Worm (Caenorhabditis elegans): ENCODE data around the gene pha-4.
A peak's percentile ranks its signal among the peaks of the same experiment; 100 is the strongest.

The pha-4 gene

ce11 chrV:20716830-20717441, 35.9 kb upstream of the pha-4 start:
- peak; percentile 6 for TF ChIP-seq mep-1 (tag; optimal IDR thresholded peaks at IDR 0.05)
- no peak for TF ChIP-seq F44E2.7 (GFP tag; IDR thresholded peaks at IDR 0.05)
- 0 out of 2 replicates have a peak, but pooled peaks have one; percentile 13 for TF ChIP-seq dmd-6 (GFP tag; IDR thresholded peaks at IDR 0.05)
- no peak for TF ChIP-seq ces-1 (GFP tag; optimal IDR thresholded peaks at IDR 0.05)
- no peak for TF ChIP-seq aha-1 (tag)
- peak; percentile 64 for TF ChIP-seq ama-1 (optimal IDR thresholded peaks at IDR 0.05)
- no peak for TF ChIP-seq lin-13 (GFP tag; optimal IDR thresholded peaks at IDR 0.05)
- 0 out of 2 replicates have a peak, but pooled peaks have one; percentile 19 for TF ChIP-seq snpc-1.2 (GFP tag; IDR thresholded peaks at IDR 0.05)
- TF ChIP-seq nhr-237 (tag; optimal IDR thresholded peaks at IDR 0.05), result no peak
- 0 out of 2 replicates have a peak, but pooled peaks have one; percentile 47 for TF ChIP-seq zfp-3 (GFP tag; conservative IDR thresholded peaks at IDR 0.05)
- no peak for TF ChIP-seq vab-7 (GFP tag; IDR thresholded peaks at IDR 0.05)
- peak; percentile 9 for TF ChIP-seq mes-2 (tag; optimal IDR thresholded peaks at IDR 0.05; ENCODE audit: poor library complexity, severe bottlenecking)
- TF ChIP-seq attf-4 (tag; optimal IDR thresholded peaks at IDR 0.05), result no peak
- no peak for TF ChIP-seq ceh-62 (tag; optimal IDR thresholded peaks at IDR 0.05)
- TF ChIP-seq zfp-2 (tag; optimal IDR thresholded peaks at IDR 0.05), result no peak
- peak; percentile 4 for TF ChIP-seq nhr-48 (tag; optimal IDR thresholded peaks at IDR 0.05)
- TF ChIP-seq dmd-9 (GFP tag; IDR thresholded peaks at IDR 0.05), result peak; percentile 56; the same call in 1 of the 2 replicates
- TF ChIP-seq fkh-10 (GFP tag; optimal IDR thresholded peaks at IDR 0.05), result no peak
- 0 out of 2 replicates have a peak, but pooled peaks have one; percentile 13 for TF ChIP-seq Y75B8A.6 (GFP tag; IDR thresholded peaks at IDR 0.05)
- peak in 1 of 2 experiments; percentile 45 for TF ChIP-seq hif-1 (tag; optimal IDR thresholded peaks at IDR 0.05)
- peak; percentile 55 for TF ChIP-seq T26A8.4 (GFP tag; IDR thresholded peaks at IDR 0.05)
- no peak for TF ChIP-seq ceh-28 (tag; optimal IDR thresholded peaks at IDR 0.05)
- TF ChIP-seq daf-16 (GFP tag; optimal IDR thresholded peaks at IDR 0.05), result peak in 1 of 2 experiments; percentile 63
- TF ChIP-seq daf-16 (tag; optimal IDR thresholded peaks at IDR 0.05), result no peak
- 0 out of 4 replicates have a peak, but pooled peaks of 1 of the 2 experiments have one; percentile 11 for TF ChIP-seq madf-5 (GFP tag; IDR thresholded peaks at IDR 0.05)
- 0 out of 2 replicates have a peak, but pooled peaks have one; percentile 43 for TF ChIP-seq lin-1 (GFP tag; IDR thresholded peaks at IDR 0.05)
- TF ChIP-seq dmd-8 (GFP tag; IDR thresholded peaks at IDR 0.05), result no peak
- no peak for TF ChIP-seq daf-19 (GFP tag; conservative IDR thresholded peaks at IDR 0.05)

DNA sequence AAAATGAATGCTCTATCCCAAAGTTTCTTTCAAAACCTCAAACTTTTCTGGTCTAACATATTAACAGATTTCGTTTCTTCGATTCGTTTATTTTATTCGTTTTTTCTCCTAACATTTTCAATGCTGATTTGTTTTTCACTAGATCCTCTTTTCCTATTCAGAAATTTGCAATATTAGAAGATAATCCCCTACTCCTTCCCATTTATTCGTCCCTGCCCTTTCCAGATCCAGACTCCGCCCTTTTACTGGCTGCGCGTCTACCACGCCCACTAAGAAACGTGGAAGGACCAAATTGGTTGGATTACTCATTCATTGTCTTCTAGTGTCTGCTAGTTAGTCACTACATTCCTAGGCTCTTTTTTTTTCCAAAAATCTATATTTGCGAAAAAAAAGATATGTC, 30.9 kb upstream of the pha-4 start, which contains the start of gene Y44A6C.2:
Gene Y44A6C.2 (plus strand): TSS at position 301 of the 400 bp plus-strand sequence.
- no peak for TF ChIP-seq daf-19 (GFP tag; conservative IDR thresholded peaks at IDR 0.05)
- no peak for TF ChIP-seq Y105C5A.15 (GFP tag; IDR thresholded peaks at IDR 0.05)

DNA sequence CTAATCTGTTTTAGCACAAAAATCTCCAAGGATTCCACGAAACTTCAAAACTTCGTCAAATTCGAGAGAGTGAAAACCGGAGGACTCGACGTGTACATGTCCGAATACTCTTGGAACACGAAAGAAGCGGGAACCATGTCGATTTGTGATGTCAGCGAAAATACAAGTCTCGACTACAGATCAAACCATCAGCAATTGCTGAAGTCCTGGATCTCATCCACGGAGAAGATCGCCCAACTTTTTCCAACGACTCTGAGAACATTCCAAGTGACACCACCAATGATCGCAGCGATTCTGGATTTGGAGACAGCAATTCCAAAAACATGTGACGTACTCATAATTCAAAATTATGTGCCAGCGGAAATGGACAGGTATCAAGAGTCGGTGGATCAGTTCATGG, 30.4 kb upstream of the pha-4 start:
- no peak for TF ChIP-seq T20F7.1 (GFP tag; optimal IDR thresholded peaks at IDR 0.05)
- TF ChIP-seq unc-62 (GFP tag; optimal IDR thresholded peaks at IDR 0.05 in 1 of 2), result peak in 1 of 2 experiments; percentile 73
- TF ChIP-seq unc-62 (tag; optimal IDR thresholded peaks at IDR 0.05), result no peak
- TF ChIP-seq aha-1 (tag), result peak; percentile 82

- TF ChIP-seq aha-1 (tag) (peak; percentile 92), php-3 (GFP tag; IDR thresholded peaks at IDR 0.05) (no peak)
These were observed 25.4 kb upstream of the pha-4 start for ce11 chrV:20727458-20727857.

DNA sequence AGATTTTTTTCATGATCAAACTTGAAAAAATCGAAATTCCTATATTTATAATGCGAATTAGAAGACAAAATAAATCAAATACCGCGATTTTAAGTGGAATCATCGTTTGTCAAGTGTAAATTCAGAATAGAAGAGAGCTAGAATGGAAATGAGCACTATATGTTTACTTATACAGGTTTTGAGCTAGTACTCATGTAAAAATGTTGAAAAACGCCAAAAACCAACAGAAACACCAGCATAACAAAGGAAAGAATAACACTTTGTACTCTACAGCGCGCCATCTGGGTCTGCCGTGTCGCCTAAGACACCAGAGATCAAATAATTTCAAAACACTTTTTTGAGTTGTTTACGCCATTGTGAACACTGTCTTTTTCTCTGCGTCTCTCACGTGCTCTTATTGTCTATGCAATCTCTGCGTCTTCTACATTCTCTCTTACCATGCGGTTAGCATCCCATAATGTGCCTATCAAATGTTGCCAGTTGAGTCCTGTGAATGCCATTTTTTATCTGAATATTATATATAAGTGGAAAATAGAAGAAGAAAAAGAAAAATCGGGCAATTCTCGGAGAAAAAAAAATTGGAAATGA, 24.0 kb upstream of the pha-4 start, which contains the start of gene ipla-3:
Gene ipla-3 (minus strand): TSS at position 510 of the 588 bp plus-strand sequence.
- no peak for TF ChIP-seq skn-1 (tag; optimal IDR thresholded peaks at IDR 0.05)
- peak; percentile 54 for TF ChIP-seq lin-38 (GFP tag; IDR thresholded peaks at IDR 0.05)
- no peak for TF ChIP-seq Y48G9A.11 (GFP tag; IDR thresholded peaks at IDR 0.05)
- peak; percentile 46 for TF ChIP-seq nhr-76 (tag; optimal IDR thresholded peaks at IDR 0.05)
- TF ChIP-seq ceh-62 (tag; optimal IDR thresholded peaks at IDR 0.05), result no peak
- no peak for TF ChIP-seq snpc-1.2 (GFP tag; IDR thresholded peaks at IDR 0.05)
- TF ChIP-seq Y105C5A.15 (GFP tag; IDR thresholded peaks at IDR 0.05), result no peak
- no peak for TF ChIP-seq zfp-2 (tag; optimal IDR thresholded peaks at IDR 0.05)
- 0 out of 2 replicates have a peak, but pooled peaks have one; percentile 37 for TF ChIP-seq tra-1 (GFP tag; IDR thresholded peaks at IDR 0.05)
- no peak for TF ChIP-seq daf-8 (GFP tag; IDR thresholded peaks at IDR 0.05)
- TF ChIP-seq Y5F2A.4 (GFP tag; optimal IDR thresholded peaks at IDR 0.05), result no peak
- no peak for TF ChIP-seq ztf-7 (tag; optimal IDR thresholded peaks at IDR 0.05)
- no peak for TF ChIP-seq daf-19 (GFP tag; conservative IDR thresholded peaks at IDR 0.05)
- no peak for TF ChIP-seq nhr-25 (tag; optimal IDR thresholded peaks at IDR 0.05; ENCODE audit: borderline replicate concordance, insufficient read depth)
- TF ChIP-seq unc-62 (GFP tag; optimal IDR thresholded peaks at IDR 0.05 in 1 of 2), result peak in 1 of 2 experiments; percentile 84
- no peak for TF ChIP-seq unc-62 (tag; optimal IDR thresholded peaks at IDR 0.05)
- TF ChIP-seq attf-4 (tag; optimal IDR thresholded peaks at IDR 0.05), result no peak
